Worm (Caenorhabditis elegans) whole organism, L1 larva: ENCODE results near the gene C16A3.2.
A peak's percentile ranks its signal among the peaks of the same experiment; 100 is the strongest.

Experiments
- C04F5.9 ChIP-seq: sonication (generic microtip); optimal IDR thresholded peaks from 2 replicates; lab custom pipeline; 2016; ENCODE audit warnings: missing genetic modification characterization, missing compliant biosample characterization
- C16A3.4 ChIP-seq: fragments of 150-350 bp; optimal IDR thresholded peaks from 2 replicates; lab custom pipeline; 2014; ENCODE audit warnings: missing biosample characterization, missing genetic modification characterization
- C34B4.2 ChIP-seq: sonication (generic microtip); optimal IDR thresholded peaks from 2 replicates; lab custom pipeline; 2017; ENCODE audit warnings: mild to moderate bottlenecking, missing genetic modification characterization, missing compliant biosample characterization
- F16B12.6 ChIP-seq: fragments of 150-350 bp; optimal IDR thresholded peaks from 2 replicates; lab custom pipeline; 2014; ENCODE audit warnings: missing biosample characterization, missing genetic modification characterization
- Y116A8C.19 ChIP-seq: sonication (generic microtip); optimal IDR thresholded peaks from 2 replicates; lab custom pipeline; 2016; ENCODE audit warnings: missing compliant biosample characterization, missing genetic modification characterization, borderline replicate concordance
- aha-1 ChIP-seq: fragments of 150-350 bp; optimal IDR thresholded peaks from 2 replicates; lab custom pipeline; 2014; ENCODE audit warnings: missing biosample characterization, missing genetic modification characterization
- ama-1 ChIP-seq: fragments of 150-350 bp; optimal IDR thresholded peaks from 2 replicates; lab custom pipeline; 2014
- blmp-1 ChIP-seq: fragments of 150-350 bp; optimal IDR thresholded peaks from 2 replicates; lab custom pipeline; 2014; ENCODE audit warnings: missing biosample characterization, missing genetic modification characterization
- ceh-63 ChIP-seq: fragments of 200-800 bp; sonication (Bioruptor generic); optimal IDR thresholded peaks from 2 replicates; lab custom pipeline; 2018; ENCODE audit warnings: mild to moderate bottlenecking, missing genetic modification characterization, missing compliant biosample characterization
- ceh-8 ChIP-seq: fragments of 200-800 bp; sonication (Bioruptor generic); optimal IDR thresholded peaks from 2 replicates; lab custom pipeline; 2018; ENCODE audit warnings: mild to moderate bottlenecking, missing genetic modification characterization, moderate library complexity, missing compliant biosample characterization
- ceh-82 ChIP-seq, 3 experiments: fragments of 150-350 bp in 1 of 3; sonication (generic microtip) in 2 of 3; optimal IDR thresholded peaks; 2 replicates each; lab custom pipeline; 2014 to 2017; ENCODE audit warnings: missing biosample characterization in 3 of 3, missing genetic modification characterization in 3 of 3
- ces-1 ChIP-seq: fragments of 150-350 bp; optimal IDR thresholded peaks from 2 replicates; lab custom pipeline; 2014; ENCODE audit warnings: missing biosample characterization, missing genetic modification reagents, missing genetic modification characterization
- dpl-1 ChIP-seq, 3 experiments: fragments of 150-350 bp in 2 of 3; sonication (generic microtip) in 1 of 3; optimal IDR thresholded peaks; 2 replicates each; lab custom pipeline; 2014 to 2017; ENCODE audit warnings: missing biosample characterization in 3 of 3, missing genetic modification characterization in 3 of 3, missing genetic modification reagents in 3 of 3
- efl-3 ChIP-seq: fragments of 200-800 bp; sonication (Bioruptor generic); optimal IDR thresholded peaks from 2 replicates; lab custom pipeline; 2018; ENCODE audit warnings: mild to moderate bottlenecking, missing genetic modification characterization, missing compliant biosample characterization
- egl-13 ChIP-seq: sonication (generic microtip); optimal IDR thresholded peaks from 2 replicates; lab custom pipeline; 2016; ENCODE audit warnings: missing genotype, missing genetic modification reagents, missing genetic modification characterization, missing compliant biosample characterization
- egl-27 ChIP-seq, 2 experiments: fragments of 150-350 bp in 1 of 2; sonication (generic microtip); optimal IDR thresholded peaks; 3 replicates each; lab custom pipeline; 2017 to 2018; ENCODE audit warnings: missing biosample characterization in 2 of 2, missing genetic modification characterization in 2 of 2, missing genetic modification reagents in 2 of 2
- elt-3 ChIP-seq, 6 experiments: fragments of 150-350 bp in 1 of 6; sonication (generic microtip); optimal IDR thresholded peaks; 2 replicates each; lab custom pipeline; 2017 to 2018; ENCODE audit warnings: missing biosample characterization in 6 of 6, missing genetic modification characterization in 6 of 6, inconsistent platforms in 1 of 6
- ets-5 ChIP-seq: fragments of 200-800 bp; sonication (Bioruptor generic); IDR thresholded peaks from 2 replicates; pipeline ENCODE4 v1.3.6; 2022; ENCODE audit warnings: missing genetic modification characterization, missing compliant biosample characterization
- fos-1 ChIP-seq: fragments of 150-350 bp; optimal IDR thresholded peaks from 2 replicates; lab custom pipeline; 2014; ENCODE audit warnings: missing biosample characterization, missing genetic modification characterization
- grh-1 ChIP-seq: fragments of 200-800 bp; sonication (Bioruptor generic); IDR thresholded peaks from 2 replicates; pipeline ENCODE4 v1.3.6; 2022; ENCODE audit warnings: missing genetic modification reagents, missing genetic modification characterization, missing compliant biosample characterization
- hlh-17 ChIP-seq: fragments of 200-800 bp; sonication (Bioruptor generic); optimal IDR thresholded peaks from 2 replicates; lab custom pipeline; 2018; ENCODE audit warnings: missing genetic modification characterization, mild to moderate bottlenecking, missing compliant biosample characterization, moderate library complexity, borderline replicate concordance
- hpl-2 ChIP-seq: fragments of 150-350 bp; optimal IDR thresholded peaks from 2 replicates; lab custom pipeline; 2014; ENCODE audit warnings: missing biosample characterization, missing genetic modification reagents, missing genetic modification characterization
- irx-1 ChIP-seq: sonication (generic microtip); optimal IDR thresholded peaks from 2 replicates; lab custom pipeline; 2016; ENCODE audit warnings: missing genetic modification characterization, missing compliant biosample characterization
- jun-1 ChIP-seq: fragments of 150-350 bp; optimal IDR thresholded peaks from 2 replicates; lab custom pipeline; 2014; ENCODE audit warnings: missing biosample characterization, missing genetic modification reagents, missing genetic modification characterization
- lin-13 ChIP-seq: fragments of 150-350 bp; optimal IDR thresholded peaks from 2 replicates; lab custom pipeline; 2014; ENCODE audit warnings: missing biosample characterization, missing genetic modification reagents, missing genetic modification characterization
- lin-14 ChIP-seq: fragments of 200-800 bp; sonication (Bioruptor generic); optimal IDR thresholded peaks from 2 replicates; lab custom pipeline; 2018; ENCODE audit warnings: mild to moderate bottlenecking, missing genetic modification characterization, moderate library complexity, missing compliant biosample characterization
- lir-3 ChIP-seq: sonication (generic microtip); optimal IDR thresholded peaks from 2 replicates; lab custom pipeline; 2016; ENCODE audit warnings: mild to moderate bottlenecking, missing genetic modification characterization, moderate library complexity, missing compliant biosample characterization; ENCODE audit not compliant: poor library complexity
- lsy-2 ChIP-seq, 2 experiments: fragments of 150-350 bp; optimal IDR thresholded peaks; 2 replicates each; lab custom pipeline; 2014; ENCODE audit warnings: missing biosample characterization in 2 of 2, missing genetic modification characterization in 2 of 2
- mdl-1 ChIP-seq, 2 experiments: fragments of 150-350 bp; optimal IDR thresholded peaks; 2 replicates each; lab custom pipeline; 2014 to 2017; ENCODE audit warnings: missing biosample characterization in 2 of 2, missing genetic modification characterization in 2 of 2, inconsistent platforms in 1 of 2
- nhr-11 ChIP-seq: fragments of 150-350 bp; optimal IDR thresholded peaks from 2 replicates; lab custom pipeline; 2014; ENCODE audit warnings: missing biosample characterization, missing genetic modification characterization
- nhr-19 ChIP-seq: fragments of 200-800 bp; sonication (Bioruptor generic); conservative IDR thresholded peaks from 2 replicates; pipeline ENCODE4 v1.3.6; 2022; ENCODE audit warnings: missing genetic modification characterization, missing compliant biosample characterization
- nhr-237 ChIP-seq: fragments of 150-350 bp; optimal IDR thresholded peaks from 2 replicates; lab custom pipeline; 2014; ENCODE audit warnings: missing biosample characterization, missing genetic modification characterization
- nhr-47 ChIP-seq: sonication (generic microtip); optimal IDR thresholded peaks from 2 replicates; lab custom pipeline; 2016; ENCODE audit warnings: mild to moderate bottlenecking, missing genetic modification characterization, moderate library complexity, missing compliant biosample characterization
- nhr-71 ChIP-seq: sonication (generic microtip); optimal IDR thresholded peaks from 2 replicates; lab custom pipeline; 2016; ENCODE audit warnings: mild to moderate bottlenecking, missing genetic modification characterization, moderate library complexity, missing compliant biosample characterization
- nhr-76 ChIP-seq: sonication (generic microtip); optimal IDR thresholded peaks from 2 replicates; lab custom pipeline; 2017; ENCODE audit warnings: missing biosample characterization, missing genetic modification characterization
- nhr-77 ChIP-seq: fragments of 150-350 bp; optimal IDR thresholded peaks from 2 replicates; lab custom pipeline; 2014; ENCODE audit warnings: missing biosample characterization, missing genetic modification characterization
- nhr-84 ChIP-seq: sonication (generic microtip); optimal IDR thresholded peaks from 2 replicates; lab custom pipeline; 2017; ENCODE audit warnings: missing biosample characterization, missing genetic modification characterization
- nhr-85 ChIP-seq: sonication (generic microtip); peaks from one replicate; lab custom pipeline; 2016; ENCODE audit warnings: missing genetic modification characterization, inconsistent platforms, missing compliant biosample characterization
- rnt-1 ChIP-seq: sonication (generic microtip); optimal IDR thresholded peaks from 2 replicates; lab custom pipeline; 2016; ENCODE audit warnings: mild to moderate bottlenecking, missing genetic modification characterization, moderate library complexity, missing compliant biosample characterization
- skn-1 ChIP-seq: fragments of 150-350 bp; optimal IDR thresholded peaks from 2 replicates; lab custom pipeline; 2014; ENCODE audit warnings: missing biosample characterization, missing genetic modification characterization
- snu-23 ChIP-seq: sonication (generic microtip); optimal IDR thresholded peaks from 2 replicates; lab custom pipeline; 2016; ENCODE audit warnings: missing genetic modification characterization, missing compliant biosample characterization
- swsn-7 ChIP-seq: sonication (generic microtip); optimal IDR thresholded peaks from 2 replicates; lab custom pipeline; 2016; ENCODE audit warnings: missing genetic modification characterization, missing compliant biosample characterization
- tbx-2 ChIP-seq: sonication (generic microtip); optimal IDR thresholded peaks from 2 replicates; lab custom pipeline; 2016; ENCODE audit warnings: missing genetic modification characterization, missing compliant biosample characterization
- unc-130 ChIP-seq: fragments of 150-350 bp; optimal IDR thresholded peaks from 2 replicates; lab custom pipeline; 2017; ENCODE audit warnings: missing biosample characterization, missing genetic modification characterization, inconsistent platforms
- unc-30 ChIP-seq: sonication (generic microtip); optimal IDR thresholded peaks from 2 replicates; lab custom pipeline; 2017; ENCODE audit warnings: missing biosample characterization, missing genetic modification characterization
- unc-98 ChIP-seq: fragments of 200-800 bp; sonication (Bioruptor generic); IDR thresholded peaks from 2 replicates; pipeline ENCODE4 v1.3.6; 2022; ENCODE audit warnings: missing genetic modification characterization, missing compliant biosample characterization
- vab-15 ChIP-seq: sonication (generic microtip); optimal IDR thresholded peaks from 2 replicates; lab custom pipeline; 2017; ENCODE audit warnings: missing genotype, mild to moderate bottlenecking, missing genetic modification characterization, missing compliant biosample characterization
- xbp-1 ChIP-seq: sonication (generic microtip); optimal IDR thresholded peaks from 2 replicates; lab custom pipeline; 2016; ENCODE audit warnings: missing genetic modification characterization, missing compliant biosample characterization
- zip-4 ChIP-seq: fragments of 200-800 bp; sonication (Bioruptor generic); optimal IDR thresholded peaks from 2 replicates; lab custom pipeline; 2018; ENCODE audit warnings: mild to moderate bottlenecking, missing genetic modification characterization, moderate library complexity, missing compliant biosample characterization
- ztf-11 ChIP-seq, 2 experiments: sonication (generic microtip); optimal IDR thresholded peaks; 2 replicates each; lab custom pipeline; 2016 to 2017; ENCODE audit warnings: missing genetic modification characterization in 2 of 2, missing biosample characterization in 1 of 2, missing compliant biosample characterization in 1 of 2

C16A3.2 gene

DNA sequence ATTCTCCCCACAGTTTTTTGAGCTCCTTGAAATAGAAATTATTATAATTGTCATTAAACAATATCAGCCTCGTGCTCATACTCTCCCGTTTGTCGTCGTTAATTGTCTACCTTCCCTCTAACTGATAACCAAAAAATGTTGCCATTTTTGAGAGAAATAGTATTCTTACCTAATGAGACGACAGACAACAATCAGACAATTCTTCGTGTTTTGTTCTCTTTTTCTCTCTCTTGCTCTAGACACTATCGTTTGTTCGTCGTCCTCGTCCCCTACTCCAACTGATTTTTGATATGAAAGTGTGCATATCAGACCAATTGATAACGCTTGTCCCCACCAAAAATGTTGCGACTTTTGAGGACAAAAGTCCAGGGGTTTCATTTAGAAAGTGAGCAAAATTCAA is 28.1 kb upstream of the C16A3.2 start (continued):
- TF ChIP-seq ceh-63 (GFP tag; lab: Kevin White, UChicago) (no peak), unc-98 (GFP tag; lab: Robert Waterston, UW) (no peak), C34B4.2 (tag; lab: Kevin White, UChicago) (no peak), hpl-2 (GFP tag; lab: Kevin White, UChicago) (no peak), ets-5 (no peak), mdl-1 (tag; optimal IDR thresholded peaks at IDR 0.05; lab: Kevin White, UChicago) (no peak), Y116A8C.19 (no peak), ceh-82 (tag; optimal IDR thresholded peaks at IDR 0.05; lab: Kevin White, UChicago) (no peak), nhr-85 (no peak)

DNA sequence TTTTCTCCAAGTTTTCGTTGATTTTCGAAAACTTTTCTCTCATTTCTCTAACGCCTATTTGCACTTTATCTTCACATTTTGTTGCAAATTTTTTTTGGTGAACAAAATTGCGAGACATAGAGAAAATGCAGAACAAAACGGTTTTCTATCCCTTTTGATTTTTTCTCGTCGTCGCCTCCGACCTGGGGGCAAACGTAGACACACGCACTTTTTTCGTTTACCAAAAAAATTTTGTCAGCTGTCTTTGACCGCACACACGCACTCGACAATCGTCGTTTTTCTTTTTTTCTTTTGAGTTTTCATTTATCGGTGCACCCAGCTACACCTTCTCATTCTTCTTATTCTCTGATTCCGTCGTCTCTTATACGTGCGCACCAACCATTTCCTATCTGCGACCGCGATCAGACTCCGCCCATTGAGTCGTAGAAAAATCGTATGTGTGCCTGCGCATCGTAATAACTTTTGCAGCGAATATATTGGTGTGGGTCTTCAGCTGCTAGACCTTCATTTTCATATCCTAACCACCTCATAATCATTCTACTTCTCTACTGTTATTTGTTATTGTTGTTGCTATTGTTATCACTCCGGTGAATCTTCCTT is 27.2 kb upstream of the C16A3.2 start:
- no peak for TF ChIP-seq hpl-2 (GFP tag; lab: Kevin White, UChicago)
- no peak for TF ChIP-seq ceh-63 (GFP tag; lab: Kevin White, UChicago)
- peak; percentile 59 for TF ChIP-seq nhr-47 (tag; lab: Kevin White, UChicago)
- TF ChIP-seq C04F5.9 (tag; lab: Kevin White, UChicago), result no peak
- no peak for TF ChIP-seq C16A3.4 (tag; lab: Kevin White, UChicago)
- TF ChIP-seq vab-15 (tag; lab: Kevin White, UChicago), result peak; percentile 2
- no peak for TF ChIP-seq nhr-84
- TF ChIP-seq nhr-19 (GFP tag; lab: Robert Waterston, UW), result peak; percentile 78
- peak; percentile 8 to 35 (median 19) for TF ChIP-seq dpl-1 (GFP tag; optimal IDR thresholded peaks at IDR 0.05; lab: Kevin White, UChicago)
- TF ChIP-seq blmp-1 (tag; lab: Kevin White, UChicago), result peak; percentile 77
- peak; percentile 99 for TF ChIP-seq nhr-85
- TF ChIP-seq zip-4 (GFP tag; lab: Kevin White, UChicago), result no peak
- TF ChIP-seq fos-1 (tag; lab: Kevin White, UChicago), result peak; percentile 44
- TF ChIP-seq unc-130 (tag; lab: Kevin White, UChicago), result peak; percentile 57
- TF ChIP-seq egl-13 (tag; lab: Kevin White, UChicago), result no peak
- TF ChIP-seq elt-3 (tag; optimal IDR thresholded peaks at IDR 0.05; lab: Kevin White, UChicago), result peak in 3 of 6 experiments; percentile 7 to 59 (median 14)
- TF ChIP-seq aha-1 (tag; lab: Kevin White, UChicago), result no peak
- no peak for TF ChIP-seq ama-1 (lab: Kevin White, UChicago)
- TF ChIP-seq irx-1 (tag; lab: Kevin White, UChicago), result peak; percentile 67
- TF ChIP-seq snu-23 (GFP tag; lab: Kevin White, UChicago), result peak; percentile 83
- TF ChIP-seq lin-13 (GFP tag; lab: Kevin White, UChicago), result peak; percentile 38
- peak; percentile 31 for TF ChIP-seq F16B12.6
- peak; percentile 93 for TF ChIP-seq nhr-71 (tag; lab: Kevin White, UChicago)
- TF ChIP-seq nhr-77 (tag; lab: Kevin White, UChicago), result peak; percentile 53
- no peak for TF ChIP-seq lir-3 (tag; lab: Kevin White, UChicago)
- peak; percentile 81 for TF ChIP-seq rnt-1 (tag; lab: Kevin White, UChicago)
- no peak for TF ChIP-seq Y116A8C.19
- TF ChIP-seq ceh-8 (GFP tag; lab: Kevin White, UChicago), result no peak
- TF ChIP-seq xbp-1 (tag; lab: Kevin White, UChicago), result peak; percentile 25
- TF ChIP-seq skn-1 (tag; lab: Kevin White, UChicago), result peak; percentile 25
- TF ChIP-seq ztf-11 (tag; optimal IDR thresholded peaks at IDR 0.05; lab: Kevin White, UChicago), result no peak
- peak in 1 of 2 experiments; percentile 14 for TF ChIP-seq egl-27 (tag; optimal IDR thresholded peaks at IDR 0.05; lab: Kevin White, UChicago)
- no peak for TF ChIP-seq nhr-76 (tag; lab: Kevin White, UChicago)
- TF ChIP-seq jun-1 (tag; lab: Kevin White, UChicago), result peak; percentile 24
- TF ChIP-seq hlh-17 (GFP tag; lab: Kevin White, UChicago), result no peak
- TF ChIP-seq lin-14 (GFP tag; lab: Kevin White, UChicago), result peak; percentile 96
- peak; percentile 61 to 81 for TF ChIP-seq lsy-2 (tag; optimal IDR thresholded peaks at IDR 0.05; lab: Kevin White, UChicago)
- peak; percentile 53 for TF ChIP-seq swsn-7 (tag; lab: Kevin White, UChicago)
- TF ChIP-seq grh-1 (GFP tag; lab: Robert Waterston, UW), result peak; percentile 57
- peak; percentile 24 for TF ChIP-seq nhr-237 (tag; lab: Kevin White, UChicago)
- no peak for TF ChIP-seq efl-3 (GFP tag; lab: Kevin White, UChicago)
- no peak for TF ChIP-seq unc-30 (tag; lab: Kevin White, UChicago)
- TF ChIP-seq nhr-11 (tag; lab: Kevin White, UChicago), result peak; percentile 41
- TF ChIP-seq tbx-2 (tag; lab: Kevin White, UChicago), result peak; percentile 70
- TF ChIP-seq ces-1, result no peak
